Fruit fly (Drosophila melanogaster): ENCODE data around the gene CG31835.

CG31835 gene

DNA sequence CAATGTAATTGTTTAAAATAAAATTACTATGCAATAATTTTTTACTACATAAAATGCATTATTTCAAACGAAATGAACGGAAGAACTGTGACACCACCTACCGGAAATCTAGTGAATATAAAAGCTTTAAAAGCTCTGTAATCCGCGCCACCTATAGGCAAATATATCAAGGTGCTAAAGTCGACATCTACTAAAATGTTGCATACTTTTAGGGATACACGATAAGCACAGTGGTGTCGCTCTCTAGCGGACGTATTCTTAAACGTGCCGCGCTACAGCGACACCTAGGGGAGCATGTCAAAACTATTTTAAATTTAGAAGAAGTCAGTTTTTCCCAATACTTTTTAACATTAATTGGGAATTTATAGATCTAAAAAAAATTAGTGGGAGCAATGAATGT, 29.4 kb upstream of the CG31835 start (continued):
- TF ChIP-seq row (GFP tag; IDR thresholded peaks at IDR 0.05) = no peak
- TF ChIP-seq Gug (GFP tag; IDR thresholded peaks at IDR 0.05) = peak; percentile 63; the same call in 3 of the 4 replicates
- no peak for TF ChIP-seq hkb (optimal IDR thresholded peaks at IDR 0.05)
- TF ChIP-seq hkb (GFP tag; IDR thresholded peaks at IDR 0.05) = peak; percentile 65
- peak; percentile 37; the same call in 1 of the 2 replicates for TF ChIP-seq Drgx (GFP tag; IDR thresholded peaks at IDR 0.05)
- TF ChIP-seq abd-A (tag; optimal IDR thresholded peaks at IDR 0.05) = no peak
- no peak for TF ChIP-seq CG2129 (GFP tag; IDR thresholded peaks at IDR 0.05; ENCODE audit: partially characterized antibody)
- TF ChIP-seq D (optimal IDR thresholded peaks at IDR 0.05) = no peak
- peak; percentile 43 for TF ChIP-seq D (GFP tag; optimal IDR thresholded peaks at IDR 0.05)
- peak; percentile 64 for TF ChIP-seq Hmr (GFP tag; optimal IDR thresholded peaks at IDR 0.05)
- TF ChIP-seq NFAT (GFP tag; IDR thresholded peaks at IDR 0.05) = peak; percentile 91
- peak; percentile 27; the same call in 2 of the 4 replicates for TF ChIP-seq chinmo (GFP tag; IDR thresholded peaks at IDR 0.05; ENCODE audit: partially characterized antibody)
- peak; percentile 52 for TF ChIP-seq shn (GFP tag; optimal IDR thresholded peaks at IDR 0.05)
- peak; percentile 30; the same call in 2 of the 3 replicates for TF ChIP-seq H15 (GFP tag; IDR thresholded peaks at IDR 0.05)
- peak; percentile 31; the same call in 1 of the 2 replicates for TF ChIP-seq CG4360 (GFP tag; IDR thresholded peaks at IDR 0.05)
- TF ChIP-seq CG42726 (GFP tag; IDR thresholded peaks at IDR 0.05; ENCODE audit: partially characterized antibody) = no peak
- peak; percentile 67 for TF ChIP-seq Max (GFP tag; optimal IDR thresholded peaks at IDR 0.05)
- TF ChIP-seq CG17186 (GFP tag; optimal IDR thresholded peaks at IDR 0.05) = peak; percentile 42
- TF ChIP-seq btn (GFP tag; optimal IDR thresholded peaks at IDR 0.05) = peak; percentile 70
- TF ChIP-seq BEAF-32 (GFP tag; optimal IDR thresholded peaks at IDR 0.05) = no peak
- peak; percentile 61 for TF ChIP-seq Hr3 (GFP tag; optimal IDR thresholded peaks at IDR 0.05)
- TF ChIP-seq ase (GFP tag; IDR thresholded peaks at IDR 0.05) = peak; percentile 79; the same call in 2 of the 3 replicates
- no peak for TF ChIP-seq zf30C (GFP tag; optimal IDR thresholded peaks at IDR 0.05)
- no peak for TF ChIP-seq CG11560 (tag; IDR thresholded peaks at IDR 0.05)
- no peak for TF ChIP-seq YL-1 (GFP tag; optimal IDR thresholded peaks at IDR 0.05)
- no peak for TF ChIP-seq CG30020 (tag; optimal IDR thresholded peaks at IDR 0.05)
- no peak for TF ChIP-seq Ravus (GFP tag; IDR thresholded peaks at IDR 0.05)
- TF ChIP-seq amos (GFP tag; IDR thresholded peaks at IDR 0.05; ENCODE audit: partially characterized antibody) = no peak; the same call in 1 of the 2 replicates
- peak; percentile 36 for TF ChIP-seq CG30431 (GFP tag; optimal IDR thresholded peaks at IDR 0.05)
- no peak for TF ChIP-seq lbe (GFP tag; optimal IDR thresholded peaks at IDR 0.05)
- no peak; the same call in 1 of the 2 replicates for TF ChIP-seq toy (GFP tag; IDR thresholded peaks at IDR 0.05)
- peak; percentile 54 for TF ChIP-seq pho (GFP tag; optimal IDR thresholded peaks at IDR 0.05)
- no peak for TF ChIP-seq Doc3 (GFP tag; IDR thresholded peaks at IDR 0.05; ENCODE audit: partially characterized antibody)
- TF ChIP-seq Adf1 (GFP tag; IDR thresholded peaks at IDR 0.05) = no peak
- peak; percentile 94 for TF ChIP-seq CG32532 (GFP tag; IDR thresholded peaks at IDR 0.05)
- no peak for TF ChIP-seq Usf (GFP tag; optimal IDR thresholded peaks at IDR 0.05)
- TF ChIP-seq CG33557 (GFP tag; optimal IDR thresholded peaks at IDR 0.05) = no peak
- TF ChIP-seq aop (GFP tag; IDR thresholded peaks at IDR 0.05) = no peak
- peak; percentile 77 for TF ChIP-seq en (GFP tag; optimal IDR thresholded peaks at IDR 0.05)
- TF ChIP-seq CG14710 (tag; optimal IDR thresholded peaks at IDR 0.05) = peak; percentile 53
- TF ChIP-seq exex (tag; optimal IDR thresholded peaks at IDR 0.05) = no peak
- peak; percentile 48 for TF ChIP-seq twi (tag; optimal IDR thresholded peaks at IDR 0.05)
- no peak for TF ChIP-seq ac (GFP tag; optimal IDR thresholded peaks at IDR 0.05)
- peak; percentile 93 for TF ChIP-seq CG33213 (GFP tag; optimal IDR thresholded peaks at IDR 0.05)
- TF ChIP-seq kay (GFP tag; optimal IDR thresholded peaks at IDR 0.05) = peak; percentile 62
- TF ChIP-seq vvl (GFP tag; IDR thresholded peaks at IDR 0.05) = peak; percentile 85
- TF ChIP-seq CG14441 (GFP tag; IDR thresholded peaks at IDR 0.05) = peak; percentile 66
- TF ChIP-seq CTCF (GFP tag; optimal IDR thresholded peaks at IDR 0.05) = peak; percentile 100
- peak; percentile 52; the same call in 1 of the 2 replicates for TF ChIP-seq Bgb (GFP tag; IDR thresholded peaks at IDR 0.05; ENCODE audit: partially characterized antibody)
- peak; percentile 27 for TF ChIP-seq CG10565 (GFP tag; optimal IDR thresholded peaks at IDR 0.05)
- no peak; the same call in 1 of the 2 replicates for TF ChIP-seq Atf6 (GFP tag; IDR thresholded peaks at IDR 0.05)
- TF ChIP-seq CG11247 (GFP tag; IDR thresholded peaks at IDR 0.05) = peak; percentile 88
